Worm (Caenorhabditis elegans) whole organism, L3 larva: ENCODE measurements around the gene nas-10.

Experiments used
- R02D3.7 ChIP-seq: fragments of 150-350 bp; optimal IDR thresholded peaks from 2 replicates; lab custom pipeline; 2014; ENCODE audit warnings: missing biosample characterization, missing genetic modification characterization
- ZK546.5 ChIP-seq: sonication (generic microtip); optimal IDR thresholded peaks from 2 replicates; lab custom pipeline; 2017; ENCODE audit warnings: missing biosample characterization, missing genetic modification characterization
- ceh-16 ChIP-seq: sonication (generic microtip); optimal IDR thresholded peaks from 2 replicates; lab custom pipeline; 2017; ENCODE audit warnings: missing biosample characterization, missing genetic modification characterization
- ceh-28 ChIP-seq: fragments of 150-350 bp; optimal IDR thresholded peaks from 2 replicates; lab custom pipeline; 2014; ENCODE audit warnings: missing biosample characterization, missing genetic modification reagents, missing genetic modification characterization
- ceh-82 ChIP-seq: fragments of 150-350 bp; optimal IDR thresholded peaks from 2 replicates; lab custom pipeline; 2014; ENCODE audit warnings: missing biosample characterization, missing genetic modification characterization
- egl-27 ChIP-seq: sonication (generic microtip); optimal IDR thresholded peaks from 4 replicates; lab custom pipeline; 2017; ENCODE audit warnings: missing biosample characterization, missing genetic modification reagents, missing genetic modification characterization
- egl-5 ChIP-seq: fragments of 150-350 bp; optimal IDR thresholded peaks from 2 replicates; lab custom pipeline; 2017; ENCODE audit warnings: missing biosample characterization, missing genetic modification reagents, missing genetic modification characterization, inconsistent platforms
- elt-1 ChIP-seq: fragments of 150-350 bp; optimal IDR thresholded peaks from 2 replicates; lab custom pipeline; 2014; ENCODE audit warnings: missing biosample characterization, missing genetic modification characterization
- elt-2 ChIP-seq: sonication (generic microtip); optimal IDR thresholded peaks from 2 replicates; lab custom pipeline; 2016; ENCODE audit warnings: missing genetic modification reagents, mild to moderate bottlenecking, missing genetic modification characterization, missing compliant biosample characterization
- elt-3 ChIP-seq, 3 experiments: fragments of 150-350 bp in 1 of 3; sonication (generic microtip) in 2 of 3; optimal IDR thresholded peaks; 2 replicates in 2 of 3; 4 replicates in 1 of 3; lab custom pipeline; 2014 to 2017; ENCODE audit warnings: missing biosample characterization in 3 of 3, missing genetic modification characterization in 3 of 3
- eor-1 ChIP-seq, 2 experiments: fragments of 150-350 bp; optimal IDR thresholded peaks; 2 replicates each; lab custom pipeline; 2014 to 2018; ENCODE audit warnings: missing biosample characterization in 2 of 2, missing genetic modification characterization in 2 of 2
- fkh-10 ChIP-seq: sonication (generic microtip); optimal IDR thresholded peaks from 2 replicates; lab custom pipeline; 2017; ENCODE audit warnings: missing biosample characterization, missing genetic modification reagents, missing genetic modification characterization
- fkh-2 ChIP-seq: fragments of 150-350 bp; optimal IDR thresholded peaks from 2 replicates; lab custom pipeline; 2014; ENCODE audit warnings: missing biosample characterization, missing genetic modification reagents, missing genetic modification characterization
- hmg-11 ChIP-seq: sonication (generic microtip); optimal IDR thresholded peaks from 2 replicates; lab custom pipeline; 2016; ENCODE audit warnings: missing genetic modification characterization, missing compliant biosample characterization
- jun-1 ChIP-seq: fragments of 150-350 bp; optimal IDR thresholded peaks from 2 replicates; lab custom pipeline; 2014; ENCODE audit warnings: missing biosample characterization, missing genetic modification reagents, missing genetic modification characterization
- lin-15B ChIP-seq: fragments of 150-350 bp; optimal IDR thresholded peaks from 2 replicates; lab custom pipeline; 2014; ENCODE audit warnings: missing biosample characterization, missing genetic modification characterization
- mdl-1 ChIP-seq: fragments of 150-350 bp; optimal IDR thresholded peaks from 2 replicates; lab custom pipeline; 2014; ENCODE audit warnings: missing biosample characterization, missing genetic modification characterization
- mml-1 ChIP-seq: fragments of 150-350 bp; sonication (generic microtip); optimal IDR thresholded peaks from 3 replicates; lab custom pipeline; 2014; ENCODE audit warnings: missing biosample characterization, missing genetic modification characterization
- nfya-1 ChIP-seq: sonication (generic microtip); optimal IDR thresholded peaks from 2 replicates; lab custom pipeline; 2017; ENCODE audit warnings: missing genetic modification characterization, mild to moderate bottlenecking, missing compliant biosample characterization, antibody characterized with exemption, moderate library complexity; ENCODE audit not compliant: insufficient read depth
- nhr-11 ChIP-seq: fragments of 150-350 bp; optimal IDR thresholded peaks from 2 replicates; lab custom pipeline; 2014; ENCODE audit warnings: missing biosample characterization, missing genetic modification characterization
- nhr-12 ChIP-seq: fragments of 150-350 bp; optimal IDR thresholded peaks from 2 replicates; lab custom pipeline; 2014; ENCODE audit warnings: missing biosample characterization, missing genetic modification characterization
- nhr-23 ChIP-seq: fragments of 150-350 bp; optimal IDR thresholded peaks from 2 replicates; lab custom pipeline; 2014; ENCODE audit warnings: missing biosample characterization, missing genetic modification reagents, missing genetic modification characterization
- nhr-237 ChIP-seq: fragments of 150-350 bp; optimal IDR thresholded peaks from 2 replicates; lab custom pipeline; 2014; ENCODE audit warnings: missing biosample characterization, missing genetic modification characterization
- nhr-25 ChIP-seq: sonication (generic microtip); optimal IDR thresholded peaks from 2 replicates; lab custom pipeline; 2017; ENCODE audit warnings: missing biosample characterization, missing genetic modification characterization
- nhr-28 ChIP-seq: fragments of 150-350 bp; optimal IDR thresholded peaks from 2 replicates; lab custom pipeline; 2014; ENCODE audit warnings: missing biosample characterization, missing genetic modification characterization
- nhr-43 ChIP-seq: sonication (generic microtip); optimal IDR thresholded peaks from 2 replicates; lab custom pipeline; 2016; ENCODE audit warnings: mild to moderate bottlenecking, missing genetic modification characterization, missing compliant biosample characterization; ENCODE audit not compliant: poor library complexity, severe bottlenecking
- nhr-76 ChIP-seq: fragments of 150-350 bp; sonication (generic microtip); optimal IDR thresholded peaks from 5 replicates; lab custom pipeline; 2014; ENCODE audit warnings: missing biosample characterization, missing genetic modification characterization
- nhr-77 ChIP-seq: fragments of 150-350 bp; optimal IDR thresholded peaks from 2 replicates; lab custom pipeline; 2014; ENCODE audit warnings: missing biosample characterization, missing genetic modification characterization
- pha-4 ChIP-seq: fragments of 150-350 bp; optimal IDR thresholded peaks from 2 replicates; lab custom pipeline; 2014; ENCODE audit warnings: missing biosample characterization, missing genetic modification reagents, missing genetic modification characterization
- pqm-1 ChIP-seq: fragments of 150-350 bp; optimal IDR thresholded peaks from 2 replicates; lab custom pipeline; 2017; ENCODE audit warnings: missing biosample characterization, missing genetic modification characterization, inconsistent platforms
- sea-2 ChIP-seq: fragments of 150-350 bp; sonication (generic microtip); optimal IDR thresholded peaks from 4 replicates; lab custom pipeline; 2014; ENCODE audit warnings: missing biosample characterization, missing genetic modification reagents, missing genetic modification characterization
- snpc-4 ChIP-seq: fragments of 150-350 bp; optimal IDR thresholded peaks from 2 replicates; lab custom pipeline; 2014; ENCODE audit warnings: missing biosample characterization, missing genetic modification characterization
- tbx-2 ChIP-seq: sonication (generic microtip); optimal IDR thresholded peaks from 2 replicates; lab custom pipeline; 2016; ENCODE audit warnings: mild to moderate bottlenecking, missing genetic modification characterization, missing compliant biosample characterization
- unc-62 ChIP-seq: fragments of 150-350 bp; sonication (generic microtip); optimal IDR thresholded peaks from 4 replicates; lab custom pipeline; 2014; ENCODE audit warnings: missing biosample characterization, missing genetic modification reagents, missing genetic modification characterization
- ztf-11 ChIP-seq: fragments of 150-350 bp; optimal IDR thresholded peaks from 2 replicates; lab custom pipeline; 2014; ENCODE audit warnings: missing biosample characterization, missing genetic modification characterization
- ztf-4 ChIP-seq: fragments of 150-350 bp; optimal IDR thresholded peaks from 2 replicates; lab custom pipeline; 2014; ENCODE audit warnings: missing biosample characterization, missing genetic modification characterization

Gene nas-10

DNA sequence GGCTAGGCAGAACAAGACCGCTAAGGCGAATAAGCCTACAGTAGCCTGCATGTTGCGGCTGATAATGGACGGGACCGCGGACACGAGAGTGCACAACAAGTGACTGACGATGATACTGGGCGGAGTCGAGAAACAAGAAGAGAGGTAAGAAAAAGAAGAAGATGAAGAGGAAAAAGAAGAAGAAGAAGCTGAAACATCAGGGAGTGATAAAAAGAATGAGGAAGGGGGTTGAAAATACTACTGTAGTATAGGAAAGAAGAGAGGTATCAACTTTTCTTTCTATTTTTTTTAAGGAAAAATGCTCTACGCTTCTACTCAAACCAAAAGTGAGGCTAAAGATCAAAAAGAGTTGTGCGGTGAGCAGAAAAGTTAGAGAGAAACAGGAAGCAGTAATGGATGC, 14.5 kb downstream of the nas-10 start, which contains the start of gene T21B6.3:
Gene T21B6.3 (minus strand): TSS at position 101 of the 400 bp plus-strand sequence.
- TF ChIP-seq ceh-28: no peak
- no peak for TF ChIP-seq sea-2 (GFP tag; lab: Kevin White, UChicago)
- TF ChIP-seq unc-62: no peak
- TF ChIP-seq nhr-23 (tag; lab: Kevin White, UChicago): no peak
- no peak for TF ChIP-seq elt-1 (tag; lab: Kevin White, UChicago)
- TF ChIP-seq nhr-237: no peak
- TF ChIP-seq pqm-1: no peak
- no peak for TF ChIP-seq R02D3.7 (tag; lab: Kevin White, UChicago)
- no peak for TF ChIP-seq ZK546.5
- TF ChIP-seq nhr-76 (tag; lab: Kevin White, UChicago): no peak
- no peak for TF ChIP-seq nhr-77
- no peak for TF ChIP-seq mml-1 (tag; lab: Kevin White, UChicago)
- no peak for TF ChIP-seq jun-1
- TF ChIP-seq ztf-11 (tag; lab: Kevin White, UChicago): no peak

DNA sequence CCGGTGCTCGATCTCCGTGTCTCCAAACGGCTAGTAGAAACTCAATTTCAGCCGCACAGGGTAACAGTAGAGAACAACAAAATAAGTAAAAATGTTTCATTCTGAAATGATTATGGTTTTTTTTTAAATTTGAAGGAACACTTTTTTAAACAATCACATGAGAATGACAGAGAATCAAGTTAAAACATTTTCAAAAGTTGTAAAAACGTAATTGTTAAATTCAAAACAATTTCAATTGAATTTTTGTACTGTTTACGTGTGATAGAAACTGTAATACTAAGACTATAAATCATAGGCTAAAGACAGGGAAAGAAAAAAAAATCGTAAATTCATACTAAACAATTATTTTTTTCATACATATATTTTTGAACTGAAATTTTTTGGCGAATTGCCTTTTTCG, 22.0 kb downstream of the nas-10 start, which contains the start of gene pho-7:
Gene pho-7 (minus strand): TSS at position 101 of the 400 bp plus-strand sequence.
- TF ChIP-seq elt-3 (tag; optimal IDR thresholded peaks at IDR 0.05; lab: Kevin White, UChicago) (no peak), pqm-1 (no peak), snpc-4 (tag; lab: Kevin White, UChicago) (no peak), nhr-11 (no peak), ceh-16 (tag; lab: Kevin White, UChicago) (no peak), ceh-82 (tag; lab: Kevin White, UChicago) (no peak), hmg-11 (tag; lab: Kevin White, UChicago) (no peak), eor-1 (tag; optimal IDR thresholded peaks at IDR 0.05; lab: Kevin White, UChicago) (no peak), fkh-10 (GFP tag; lab: Kevin White, UChicago) (no peak), nhr-12 (tag; lab: Kevin White, UChicago) (no peak), sea-2 (GFP tag; lab: Kevin White, UChicago) (no peak), nhr-23 (tag; lab: Kevin White, UChicago) (no peak), nhr-43 (tag; lab: Kevin White, UChicago) (no peak), egl-27 (no peak), mdl-1 (no peak), nfya-1 (tag; lab: Kevin White, UChicago) (no peak)

DNA sequence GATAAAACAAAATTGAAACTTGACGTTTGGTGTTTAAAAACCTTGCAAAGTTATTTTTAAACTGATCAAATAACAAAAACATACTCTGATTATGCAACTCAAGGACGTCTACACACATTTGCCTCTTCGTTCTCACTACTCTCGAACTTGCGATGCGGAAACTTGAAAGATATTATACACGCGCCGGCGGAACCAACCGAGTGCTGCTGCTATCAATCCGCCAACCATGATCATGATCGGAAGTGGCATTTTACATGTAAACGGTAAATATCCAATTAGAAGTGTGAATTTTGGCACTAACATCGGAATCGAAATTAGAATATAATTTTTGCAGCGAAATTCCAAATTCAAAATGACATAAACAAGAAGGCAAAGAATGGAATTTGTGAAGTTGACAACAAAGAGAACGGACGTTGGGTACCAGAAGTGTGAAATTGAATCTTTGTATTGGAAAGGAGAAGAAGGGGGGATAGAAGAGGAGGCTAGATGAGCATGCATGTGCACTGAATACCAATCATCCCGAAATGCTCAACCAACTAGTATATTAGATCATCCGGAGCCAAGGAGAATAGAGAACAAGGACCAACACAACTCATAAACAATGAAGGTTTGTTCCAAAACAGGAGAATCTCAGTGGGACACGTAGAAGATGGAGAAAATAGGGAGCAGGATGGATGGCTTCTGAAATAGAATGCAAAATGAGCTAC, 29.8 kb downstream of the nas-10 start:
- TF ChIP-seq elt-1 (tag; lab: Kevin White, UChicago) (no peak), nhr-11 (no peak), egl-5 (tag; lab: Kevin White, UChicago) (no peak), nhr-77 (no peak), nhr-25 (no peak), nfya-1 (tag; lab: Kevin White, UChicago) (no peak), egl-27 (no peak), mdl-1 (no peak), unc-62 (no peak), snpc-4 (tag; lab: Kevin White, UChicago) (no peak), pqm-1 (no peak), ceh-16 (tag; lab: Kevin White, UChicago) (no peak), ztf-4 (tag; lab: Kevin White, UChicago) (no peak), pha-4 (tag; lab: Kevin White, UChicago) (no peak), nhr-12 (tag; lab: Kevin White, UChicago) (no peak), tbx-2 (no peak), ceh-82 (tag; lab: Kevin White, UChicago) (no peak), fkh-2 (tag; lab: Kevin White, UChicago) (no peak), elt-2 (tag; lab: Kevin White, UChicago) (no peak)

DNA sequence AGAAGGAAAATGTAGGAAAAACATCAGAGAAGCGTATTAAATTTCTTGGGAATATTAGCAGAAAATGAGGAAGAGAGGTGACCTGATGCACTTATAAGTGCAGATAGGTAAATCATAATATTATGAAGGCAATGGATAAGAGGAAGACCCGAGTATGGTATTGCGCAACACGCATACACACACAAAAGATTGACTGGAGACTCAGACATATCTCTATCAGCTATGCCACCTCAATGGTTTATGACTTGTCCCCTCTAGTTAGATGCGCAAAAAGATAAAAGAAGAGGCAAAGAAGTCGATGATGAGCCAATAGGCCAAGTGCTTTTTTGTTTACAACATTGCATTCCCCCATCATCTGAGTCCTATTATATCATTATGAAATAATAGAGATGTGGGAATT, 31.2 kb downstream of the nas-10 start:
- no peak for TF ChIP-seq lin-15B (tag; lab: Kevin White, UChicago)
- no peak for TF ChIP-seq fkh-10 (GFP tag; lab: Kevin White, UChicago)
- no peak for TF ChIP-seq ceh-16 (tag; lab: Kevin White, UChicago)
- TF ChIP-seq nhr-28: no peak
- TF ChIP-seq nhr-11: no peak
